Worm (Caenorhabditis elegans): ENCODE results near the gene T07F8.4.

T07F8.4 gene

DNA sequence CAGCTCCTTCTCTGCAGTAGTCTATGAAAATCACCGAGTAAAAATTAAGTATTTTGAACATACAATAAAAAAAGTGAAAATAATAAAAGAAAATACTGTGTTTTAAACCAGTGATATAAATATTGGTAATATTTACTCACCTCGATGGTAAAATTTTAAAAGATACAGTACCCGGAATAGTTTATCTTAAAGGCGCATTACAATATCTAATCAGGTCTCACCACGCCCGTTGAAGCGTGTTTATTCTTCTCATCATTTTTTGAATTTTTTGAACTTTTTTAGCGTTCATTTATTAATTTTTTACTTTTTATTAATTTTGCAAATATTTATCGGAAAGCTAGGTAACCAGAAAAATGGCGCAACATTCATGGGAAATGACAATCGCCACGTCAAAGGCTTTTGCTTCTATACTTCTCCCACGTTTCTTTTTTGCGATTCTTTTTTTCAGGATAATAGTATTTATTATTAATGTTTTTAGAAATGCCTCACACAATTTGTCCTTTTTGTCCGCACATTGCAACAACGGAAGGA lies 10.0 kb downstream of the T07F8.4 start, which contains the start of gene F10E7.2:
Gene F10E7.2, plus strand, starts transcription at position 481 of the 531 bp plus-strand sequence.
- TF ChIP-seq rbr-2 (tag; optimal IDR thresholded peaks at IDR 0.05) (no peak), unc-130 (GFP tag; optimal IDR thresholded peaks at IDR 0.05) (peak; percentile 32), attf-4 (tag; optimal IDR thresholded peaks at IDR 0.05) (no peak)

DNA sequence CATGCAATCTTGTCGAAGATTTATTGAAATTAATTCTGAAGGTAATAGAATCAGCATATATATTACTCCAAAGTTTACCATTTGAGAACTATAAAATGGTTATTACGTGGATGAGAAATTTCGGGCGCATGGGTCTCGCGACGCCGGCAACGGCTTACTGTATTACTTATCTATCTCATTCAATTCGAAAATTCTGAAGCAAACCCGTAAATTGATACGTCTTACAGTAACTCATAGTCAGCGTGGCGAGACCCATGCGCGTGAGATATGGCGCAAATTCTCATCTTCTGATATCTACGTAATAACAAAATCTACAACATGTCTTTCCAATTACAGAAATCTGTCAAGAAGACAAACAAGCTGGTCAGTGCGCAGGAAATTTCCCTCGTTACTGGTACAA lies 12.3 kb downstream of the T07F8.4 start:
- TF ChIP-seq ZK546.5 (tag; optimal IDR thresholded peaks at IDR 0.05): no peak
- TF ChIP-seq Y105C5A.15 (GFP tag; IDR thresholded peaks at IDR 0.05): no peak
- TF ChIP-seq daf-19 (GFP tag; conservative IDR thresholded peaks at IDR 0.05): no peak
- no peak for TF ChIP-seq nhr-11 (tag; optimal IDR thresholded peaks at IDR 0.05)
- TF ChIP-seq ZK337.2 (GFP tag; IDR thresholded peaks at IDR 0.05): no peak
- no peak for TF ChIP-seq gei-8 (GFP tag; optimal IDR thresholded peaks at IDR 0.05)
- TF ChIP-seq aha-1 (tag): peak; percentile 93
- no peak for TF ChIP-seq ztf-7 (tag; optimal IDR thresholded peaks at IDR 0.05)

ce11 chrII:7116350-7116749 lies 15.5 kb downstream of the T07F8.4 start, which contains the start of gene spon-1:
Gene spon-1, plus strand, starts transcription at chrII:7116557.
- no peak for TF ChIP-seq lin-38 (GFP tag; IDR thresholded peaks at IDR 0.05)
- TF ChIP-seq fkh-10 (GFP tag; optimal IDR thresholded peaks at IDR 0.05): no peak
- no peak for TF ChIP-seq set-16 (GFP tag; IDR thresholded peaks at IDR 0.05)
- no peak for TF ChIP-seq daf-12 (tag; optimal IDR thresholded peaks at IDR 0.05)
- no peak for TF ChIP-seq arid-1 (GFP tag; conservative IDR thresholded peaks at IDR 0.05)
- TF ChIP-seq T26A8.4 (GFP tag; IDR thresholded peaks at IDR 0.05): no peak

DNA sequence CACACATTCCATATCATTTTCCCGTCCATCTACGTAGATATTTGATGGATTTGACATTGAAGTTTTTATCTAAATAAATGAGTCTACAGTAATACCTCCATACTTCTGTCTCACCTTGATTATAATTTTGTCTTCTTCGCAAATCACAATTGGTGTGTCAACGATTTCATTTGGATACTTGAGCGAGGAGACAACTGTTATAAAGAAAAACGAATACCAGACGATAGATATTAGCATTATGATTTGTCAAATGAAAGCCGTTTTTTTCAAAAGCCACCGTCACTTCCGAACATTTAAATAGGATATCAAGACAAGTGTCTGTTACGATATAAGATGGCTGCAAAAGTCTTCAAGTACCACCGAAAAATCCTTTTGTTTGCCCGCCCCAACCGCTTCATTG lies 16.2 kb downstream of the T07F8.4 start, which contains the start of gene cutl-5:
Gene cutl-5, minus strand, starts transcription at position 269 of the 400 bp plus-strand sequence.
- TF ChIP-seq F26F4.8 (GFP tag; conservative IDR thresholded peaks at IDR 0.05): no peak
- TF ChIP-seq snpc-4 (tag; optimal IDR thresholded peaks at IDR 0.05): no peak
- TF ChIP-seq unc-62 (GFP tag; optimal IDR thresholded peaks at IDR 0.05 in 1 of 2): peak in 1 of 2 experiments; percentile 93
- TF ChIP-seq unc-62 (tag; optimal IDR thresholded peaks at IDR 0.05): no peak

ce11 chrII:7112780-7113179 lies 19.1 kb downstream of the T07F8.4 start, which contains the start of gene F10E7.6:
Gene F10E7.6, plus strand, starts transcription at chrII:7113080.
- no peak for TF ChIP-seq ceh-32 (tag; optimal IDR thresholded peaks at IDR 0.05; ENCODE audit: poor library complexity)
- TF ChIP-seq unc-62 (GFP tag; optimal IDR thresholded peaks at IDR 0.05 in 1 of 2): peak in 1 of 2 experiments; percentile 63
- no peak for TF ChIP-seq unc-62 (tag; optimal IDR thresholded peaks at IDR 0.05)

DNA sequence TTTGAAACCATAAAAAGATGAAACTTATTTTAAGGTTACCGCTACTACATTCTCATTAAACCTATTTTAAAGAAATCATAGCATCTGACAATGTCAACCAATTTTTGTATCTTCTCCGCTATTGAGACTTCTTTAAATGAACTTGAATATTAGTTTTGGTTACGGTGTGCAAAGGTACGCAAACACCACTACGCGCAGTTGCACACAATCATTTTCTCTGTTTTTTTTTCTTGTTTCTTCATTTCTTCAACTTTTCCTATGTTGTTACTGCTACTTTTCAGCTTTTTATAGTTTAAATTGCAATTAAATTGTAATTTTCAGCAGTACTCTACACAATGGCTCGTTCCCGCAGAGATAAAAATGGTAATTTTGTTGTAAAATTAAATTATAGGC lies 20.2 kb downstream of the T07F8.4 start, which contains the start of gene F10E7.5:
Gene F10E7.5, plus strand, starts transcription at position 322 of the 393 bp plus-strand sequence.
- TF ChIP-seq daf-19 (GFP tag; conservative IDR thresholded peaks at IDR 0.05): no peak
- no peak for TF ChIP-seq nhr-102 (tag; optimal IDR thresholded peaks at IDR 0.05)
- peak; percentile 25 for TF ChIP-seq dpl-1 (GFP tag; optimal IDR thresholded peaks at IDR 0.05)
- no peak for TF ChIP-seq T26A8.4 (GFP tag; IDR thresholded peaks at IDR 0.05)
- TF ChIP-seq nhr-28 (tag; optimal IDR thresholded peaks at IDR 0.05): peak; percentile 33
- no peak for TF ChIP-seq fkh-10 (GFP tag; optimal IDR thresholded peaks at IDR 0.05)
- TF ChIP-seq egl-43 (GFP tag; IDR thresholded peaks at IDR 0.05): no peak
- 0 out of 2 replicates have a peak, but pooled peaks have one; percentile 17 for TF ChIP-seq hmg-1.1 (GFP tag; IDR thresholded peaks at IDR 0.05)
- TF ChIP-seq hlh-30 (tag; optimal IDR thresholded peaks at IDR 0.05; ENCODE audit: insufficient read depth): peak; percentile 7
- peak; percentile 72 for TF ChIP-seq mes-2 (tag; optimal IDR thresholded peaks at IDR 0.05; ENCODE audit: poor library complexity, severe bottlenecking)
- TF ChIP-seq daf-12 (tag; optimal IDR thresholded peaks at IDR 0.05): no peak
- no peak for TF ChIP-seq daf-16 (GFP tag; optimal IDR thresholded peaks at IDR 0.05)
- peak; percentile 13 for TF ChIP-seq daf-16 (tag; optimal IDR thresholded peaks at IDR 0.05)
- no peak for TF ChIP-seq Y5F2A.4 (GFP tag; optimal IDR thresholded peaks at IDR 0.05)
- peak; percentile 92 to 99 for TF ChIP-seq lsy-2 (tag; optimal IDR thresholded peaks at IDR 0.05)
- TF ChIP-seq zfp-2 (tag; optimal IDR thresholded peaks at IDR 0.05): no peak
- TF ChIP-seq mxl-3 (GFP tag; optimal IDR thresholded peaks at IDR 0.05): no peak
- no peak for TF ChIP-seq F10B5.3 (tag; optimal IDR thresholded peaks at IDR 0.05)
- TF ChIP-seq zfp-3 (GFP tag; conservative IDR thresholded peaks at IDR 0.05): no peak
- TF ChIP-seq F44E2.7 (GFP tag; IDR thresholded peaks at IDR 0.05): no peak
- peak; percentile 69 for TF ChIP-seq T20F7.1 (GFP tag; optimal IDR thresholded peaks at IDR 0.05)
- peak; percentile 3 for TF ChIP-seq hlh-11 (tag; optimal IDR thresholded peaks at IDR 0.05)
- TF ChIP-seq mxl-2 (GFP tag; conservative IDR thresholded peaks at IDR 0.05): no peak
- no peak for TF ChIP-seq nhr-42 (GFP tag; IDR thresholded peaks at IDR 0.05)
- peak in 1 of 2 experiments; percentile 22 for TF ChIP-seq ZK546.5 (tag; optimal IDR thresholded peaks at IDR 0.05)
